Fruit fly (Drosophila melanogaster): ENCODE results near the gene Agpat2.

Agpat2 gene

DNA sequence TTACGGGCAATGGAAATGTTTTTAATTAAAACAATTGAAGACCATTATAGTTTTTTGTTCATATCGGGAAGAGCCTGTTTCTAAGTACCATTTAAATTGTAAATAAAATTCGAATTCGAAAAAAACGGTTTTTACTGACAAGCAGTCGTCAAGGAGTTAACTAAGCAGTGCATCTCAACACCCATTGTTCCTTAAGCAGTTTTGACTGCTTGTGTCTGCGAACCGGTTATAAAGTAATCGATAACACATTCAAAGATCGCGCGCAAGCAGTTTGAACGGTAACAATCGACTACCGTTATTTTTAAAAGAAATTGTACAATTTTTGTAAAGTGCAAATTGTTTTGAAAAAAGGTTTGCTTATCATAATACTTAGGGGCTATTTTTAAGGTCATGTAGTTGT is 14.2 kb upstream of the Agpat2 start:
- TF ChIP-seq Sin3A (optimal IDR thresholded peaks at IDR 0.05), result no peak
- no peak for TF ChIP-seq h (optimal IDR thresholded peaks at IDR 0.05)
- TF ChIP-seq psq (optimal IDR thresholded peaks at IDR 0.05), result no peak
- no peak for TF ChIP-seq insv (optimal IDR thresholded peaks at IDR 0.05)
- no peak for TF ChIP-seq Myc (optimal IDR thresholded peaks at IDR 0.05)
- no peak for TF ChIP-seq ttk (optimal IDR thresholded peaks at IDR 0.05)

DNA sequence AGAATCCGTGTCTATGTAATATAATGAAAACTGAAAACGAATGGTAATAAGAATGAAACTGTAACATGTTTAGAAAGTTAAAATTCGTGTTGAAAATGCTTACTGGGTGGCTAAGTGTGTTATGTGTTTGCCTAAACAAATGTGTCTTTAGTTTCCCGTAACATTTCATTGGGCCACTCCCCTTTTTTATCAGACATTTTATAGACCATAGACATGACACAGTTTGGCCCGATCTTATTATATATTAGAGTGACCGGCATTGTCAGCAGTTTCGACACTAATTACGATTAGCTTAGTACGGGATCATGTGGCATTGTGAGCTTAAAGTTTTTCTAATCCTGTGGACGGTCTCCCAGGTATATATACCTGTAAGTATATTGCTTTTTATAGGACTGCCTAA is 13.3 kb upstream of the Agpat2 start, which contains the start of gene CheA29a:
CheA29a (plus strand) TSS at position 301 of the 400 bp plus-strand sequence.
- TF ChIP-seq ttk (optimal IDR thresholded peaks at IDR 0.05) (no peak), insv (optimal IDR thresholded peaks at IDR 0.05) (no peak)

DNA sequence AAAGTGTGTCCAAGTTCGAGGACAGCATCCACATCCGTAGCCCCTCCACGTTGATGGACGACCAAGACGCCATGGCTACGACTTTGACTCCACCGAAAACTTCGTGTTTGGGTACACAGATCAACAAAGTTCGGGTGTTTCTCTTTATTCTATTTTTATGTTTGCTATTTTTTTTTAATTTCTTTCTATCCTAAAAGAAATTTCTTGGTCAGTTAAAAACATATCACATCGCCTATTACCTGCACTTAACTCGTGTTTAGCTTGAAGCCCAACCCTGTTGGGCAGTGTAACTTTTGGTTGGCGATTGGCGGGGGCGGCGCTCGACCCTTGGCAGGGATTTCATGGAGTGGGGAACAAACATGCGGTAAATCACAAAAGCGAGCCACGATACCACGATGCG is 9.7 kb upstream of the Agpat2 start:
- TF ChIP-seq Sin3A (optimal IDR thresholded peaks at IDR 0.05) (no peak), ttk (optimal IDR thresholded peaks at IDR 0.05) (no peak), psq (optimal IDR thresholded peaks at IDR 0.05) (no peak), insv (optimal IDR thresholded peaks at IDR 0.05) (no peak), h (optimal IDR thresholded peaks at IDR 0.05) (no peak), Myc (optimal IDR thresholded peaks at IDR 0.05) (no peak)

DNA sequence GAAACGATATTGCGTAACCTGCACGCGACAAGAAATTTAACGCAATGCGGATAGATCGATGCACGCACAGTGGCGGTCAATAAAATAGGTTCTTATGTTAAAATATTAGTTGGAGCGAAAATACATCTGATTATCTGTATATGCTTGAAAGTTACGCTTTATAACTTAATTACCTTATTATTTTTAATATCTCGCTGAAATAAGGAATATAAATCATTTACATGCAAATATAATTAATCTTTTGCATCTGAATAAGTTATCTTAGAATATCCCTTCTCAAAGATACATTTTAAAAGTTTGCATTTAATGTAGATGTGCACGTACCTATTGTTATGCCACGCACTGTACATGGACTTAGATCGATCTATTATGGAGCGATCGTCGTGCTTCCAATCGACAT is 7.9 kb upstream of the Agpat2 start:
- no peak for TF ChIP-seq ttk (optimal IDR thresholded peaks at IDR 0.05)
- TF ChIP-seq psq (optimal IDR thresholded peaks at IDR 0.05), result no peak

DNA sequence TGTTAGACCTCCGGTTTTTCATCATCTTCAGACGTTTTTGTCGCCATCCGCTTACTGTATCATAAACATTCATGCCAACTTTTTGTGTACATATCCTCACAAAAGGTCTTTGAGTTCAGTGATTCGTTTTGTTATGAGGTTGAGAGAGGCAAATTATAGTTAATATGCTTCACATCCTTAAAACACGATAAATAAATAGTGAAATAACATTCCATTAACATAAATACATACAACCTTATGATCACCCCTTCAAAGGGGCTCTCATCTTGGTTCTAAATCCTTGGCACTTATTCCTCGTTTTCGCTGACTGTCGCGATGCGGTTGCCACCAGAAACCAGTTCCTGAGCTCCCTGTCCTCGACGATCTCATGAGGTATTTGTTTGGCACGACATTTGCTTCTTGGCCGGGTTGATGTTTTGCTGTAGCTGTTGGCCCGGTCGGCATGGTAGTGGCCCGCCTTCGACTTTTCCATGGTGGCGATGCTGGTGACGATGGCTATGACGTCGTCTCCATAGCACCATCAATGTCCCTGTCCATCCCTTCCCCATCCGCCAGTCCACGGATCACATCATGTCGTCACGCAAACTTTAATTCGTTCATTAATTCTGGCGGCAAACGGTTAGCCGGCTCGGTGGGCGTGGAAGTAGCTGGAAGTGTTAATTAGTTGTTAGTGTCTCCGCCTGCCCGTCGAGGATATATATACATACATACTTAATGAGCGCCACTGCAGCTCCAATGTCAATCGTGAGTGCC is 5.3 kb upstream of the Agpat2 start:
- TF ChIP-seq h (optimal IDR thresholded peaks at IDR 0.05), result no peak
- TF ChIP-seq Sin3A (optimal IDR thresholded peaks at IDR 0.05), result no peak
- no peak for TF ChIP-seq insv (optimal IDR thresholded peaks at IDR 0.05)

DNA sequence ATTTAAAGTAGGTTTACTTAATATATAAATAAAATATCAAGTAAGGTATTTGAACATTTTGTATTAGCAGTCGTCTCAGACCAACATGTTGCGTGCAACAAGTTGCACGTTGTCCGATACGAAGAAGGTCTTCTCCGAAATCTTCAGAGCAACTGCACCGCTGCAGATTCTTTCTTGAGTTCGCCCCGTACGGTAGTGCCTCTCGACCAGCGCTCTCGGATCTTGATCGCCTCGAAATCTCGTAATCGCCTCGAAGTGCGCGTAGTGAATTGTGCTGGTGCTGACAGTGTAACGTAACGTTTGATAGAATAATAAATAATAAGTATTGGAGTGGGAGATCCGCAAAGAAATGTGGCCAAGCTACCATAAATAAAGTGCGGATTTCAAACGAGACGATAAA is 2.8 kb upstream of the Agpat2 start, which contains the start of gene dachs:
dachs (plus strand) TSS at position 175 of the 400 bp plus-strand sequence.
- TF ChIP-seq psq (optimal IDR thresholded peaks at IDR 0.05) (no peak), Myc (optimal IDR thresholded peaks at IDR 0.05) (no peak), h (optimal IDR thresholded peaks at IDR 0.05) (no peak), insv (optimal IDR thresholded peaks at IDR 0.05) (no peak), ttk (optimal IDR thresholded peaks at IDR 0.05) (no peak), Sin3A (optimal IDR thresholded peaks at IDR 0.05) (no peak)

DNA sequence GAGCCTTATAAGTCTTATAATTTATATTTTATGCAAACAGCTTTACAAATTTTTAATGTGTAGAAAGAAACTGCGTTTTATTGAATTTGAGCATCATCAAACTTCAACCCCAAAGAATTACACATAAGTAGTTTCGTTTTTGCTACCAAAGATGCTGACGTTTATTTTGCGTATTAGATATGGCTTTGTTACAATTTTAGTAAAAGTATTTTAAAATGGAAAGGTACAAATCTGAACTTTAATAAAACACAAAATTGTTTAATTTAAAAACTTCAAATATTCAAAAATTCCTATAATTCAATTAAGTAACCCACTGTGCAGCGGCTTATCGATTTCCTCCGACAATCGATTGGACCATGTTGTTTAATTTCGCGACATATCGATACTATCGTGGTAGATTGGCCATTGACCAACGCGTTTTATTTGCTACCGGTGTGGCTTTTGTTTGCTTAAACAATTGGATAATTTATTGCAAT is 351 bp upstream of the Agpat2 start, which contains the start of gene prg:
prg (plus strand) TSS at position 382 of the 476 bp plus-strand sequence.
- TF ChIP-seq psq (optimal IDR thresholded peaks at IDR 0.05), result no peak
- TF ChIP-seq Sin3A (optimal IDR thresholded peaks at IDR 0.05), result no peak
- no peak for TF ChIP-seq Myc (optimal IDR thresholded peaks at IDR 0.05)
- no peak for TF ChIP-seq insv (optimal IDR thresholded peaks at IDR 0.05)

DNA sequence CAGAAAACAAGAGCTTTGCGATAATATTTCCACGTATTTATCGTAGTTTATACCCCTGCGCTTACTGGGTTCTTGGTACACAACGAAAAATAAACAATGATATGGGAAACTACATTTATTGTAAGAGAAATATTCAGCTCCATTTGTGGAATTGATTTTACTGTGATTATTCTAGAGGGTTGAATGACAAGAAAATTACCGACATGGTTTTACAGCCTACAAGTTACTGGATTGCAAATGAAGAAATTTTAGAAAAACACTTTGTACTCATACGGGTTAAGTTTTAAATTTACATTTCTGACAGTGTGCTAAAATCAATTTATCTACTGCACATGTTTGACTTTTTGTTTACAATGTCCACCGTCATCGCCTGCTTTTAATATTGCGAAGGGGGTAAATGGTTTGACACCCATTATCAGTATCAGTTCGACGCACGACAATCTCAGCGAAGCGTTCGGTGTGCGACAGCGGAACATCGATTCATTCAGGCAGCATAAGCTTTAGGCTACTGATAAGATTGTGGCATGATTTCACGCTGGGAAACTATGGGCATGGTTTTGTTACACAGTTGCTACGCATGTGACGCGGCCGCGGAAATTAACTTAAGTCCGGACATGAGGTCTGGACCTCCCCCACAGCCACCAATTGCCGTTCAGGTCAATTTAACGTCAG is 1.9 kb downstream of the Agpat2 start:
- TF ChIP-seq psq (optimal IDR thresholded peaks at IDR 0.05) (no peak), Sin3A (optimal IDR thresholded peaks at IDR 0.05) (no peak), ttk (optimal IDR thresholded peaks at IDR 0.05) (no peak), insv (optimal IDR thresholded peaks at IDR 0.05) (no peak), Myc (optimal IDR thresholded peaks at IDR 0.05) (no peak), h (optimal IDR thresholded peaks at IDR 0.05) (no peak)

DNA sequence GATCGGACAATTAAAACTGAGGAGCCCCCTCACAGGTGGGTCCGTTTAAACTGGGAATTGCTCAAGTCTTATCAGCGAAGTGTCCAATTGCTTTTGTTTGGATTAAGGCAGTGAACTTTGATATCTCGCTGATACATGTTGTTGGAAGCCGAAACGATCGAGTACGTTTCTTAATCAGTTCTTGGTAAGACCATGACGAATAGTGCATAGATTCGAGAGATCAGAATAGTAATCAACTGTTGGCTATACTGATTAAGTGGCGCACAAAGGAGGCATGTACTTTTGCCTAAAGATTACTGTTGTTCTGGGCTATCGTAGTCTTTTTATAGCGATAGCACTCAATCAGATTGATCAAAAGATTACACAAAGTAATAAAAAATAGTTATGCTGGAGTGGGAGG is 12.3 kb downstream of the Agpat2 start:
- TF ChIP-seq h (optimal IDR thresholded peaks at IDR 0.05) (no peak), Sin3A (optimal IDR thresholded peaks at IDR 0.05) (no peak), psq (optimal IDR thresholded peaks at IDR 0.05) (no peak), ttk (optimal IDR thresholded peaks at IDR 0.05) (no peak), Myc (optimal IDR thresholded peaks at IDR 0.05) (no peak), insv (optimal IDR thresholded peaks at IDR 0.05) (no peak)

DNA sequence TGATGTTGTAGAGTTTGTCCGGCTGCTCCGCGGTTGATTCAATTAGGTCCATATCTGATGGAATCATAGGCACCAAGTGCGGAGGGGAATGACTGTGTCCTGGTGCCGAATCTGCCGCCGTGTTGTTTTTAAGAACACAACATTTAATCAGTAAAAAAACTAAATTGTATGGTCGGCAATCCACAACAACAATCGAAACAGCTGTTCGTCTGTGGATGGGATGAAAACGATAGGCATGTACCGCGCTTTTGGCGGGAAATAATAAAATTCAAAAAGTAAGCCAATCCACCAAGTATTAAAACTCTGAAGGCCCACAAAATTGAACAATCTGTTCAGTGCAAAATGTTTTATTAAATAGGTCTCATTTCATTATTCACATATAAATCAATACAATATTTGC is 14.4 kb downstream of the Agpat2 start, which contains the start of gene Aasdh:
Aasdh (minus strand) TSS at position 219 of the 400 bp plus-strand sequence.
- no peak for TF ChIP-seq h (optimal IDR thresholded peaks at IDR 0.05)
- no peak for TF ChIP-seq psq (optimal IDR thresholded peaks at IDR 0.05)
- TF ChIP-seq Sin3A (optimal IDR thresholded peaks at IDR 0.05), result no peak
- no peak for TF ChIP-seq ttk (optimal IDR thresholded peaks at IDR 0.05)
- no peak for TF ChIP-seq insv (optimal IDR thresholded peaks at IDR 0.05)
- TF ChIP-seq Myc (optimal IDR thresholded peaks at IDR 0.05), result no peak

DNA sequence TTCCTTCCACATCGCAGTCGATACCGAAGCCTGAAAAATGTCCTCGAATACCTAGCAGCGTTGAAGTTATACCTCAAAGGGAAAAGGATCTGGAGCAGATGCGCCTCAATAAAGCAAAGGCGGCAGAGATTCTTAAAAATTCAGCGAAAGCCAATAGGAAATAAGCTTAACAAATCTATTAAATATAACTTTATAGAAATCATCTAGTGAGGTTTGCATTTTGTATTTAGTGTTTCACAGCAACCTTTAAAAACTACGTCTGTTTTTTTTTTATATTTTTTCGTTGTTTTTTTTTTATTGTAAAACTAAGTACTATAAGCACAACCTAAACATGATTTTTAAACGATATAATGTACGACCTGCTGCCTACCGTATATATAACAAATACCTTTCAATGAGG is 21.6 kb downstream of the Agpat2 start, which contains the start of gene CG31897:
CG31897 (plus strand) TSS at position 301 of the 400 bp plus-strand sequence.
- TF ChIP-seq insv (optimal IDR thresholded peaks at IDR 0.05) (no peak), Sin3A (optimal IDR thresholded peaks at IDR 0.05) (no peak), Myc (optimal IDR thresholded peaks at IDR 0.05) (no peak), psq (optimal IDR thresholded peaks at IDR 0.05) (no peak), h (optimal IDR thresholded peaks at IDR 0.05) (no peak), ttk (optimal IDR thresholded peaks at IDR 0.05) (no peak)

DNA sequence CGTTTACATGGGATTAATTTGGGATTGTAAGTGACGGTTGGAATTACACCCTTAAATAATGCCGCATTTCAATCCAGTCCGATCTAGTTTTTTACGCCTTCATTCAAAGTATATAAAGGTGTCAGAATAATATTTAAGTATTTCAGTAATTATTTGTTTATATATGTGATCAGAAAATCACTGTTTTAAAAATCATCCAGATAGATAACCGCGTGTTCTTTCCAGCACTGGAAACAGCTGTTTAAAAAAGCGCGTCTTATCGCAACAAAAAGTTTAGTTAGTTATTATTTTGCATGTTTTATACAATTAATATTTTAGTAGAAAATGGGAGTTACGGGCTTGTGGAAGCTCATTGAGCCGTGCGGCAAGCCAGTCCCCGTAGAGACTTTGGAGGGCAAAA is 25.7 kb downstream of the Agpat2 start, which contains the start of gene mus201:
mus201 (plus strand) TSS at position 118 of the 400 bp plus-strand sequence.
- TF ChIP-seq Myc (optimal IDR thresholded peaks at IDR 0.05) (no peak), insv (optimal IDR thresholded peaks at IDR 0.05) (no peak), ttk (optimal IDR thresholded peaks at IDR 0.05) (no peak), psq (optimal IDR thresholded peaks at IDR 0.05) (no peak), h (optimal IDR thresholded peaks at IDR 0.05) (no peak), Sin3A (optimal IDR thresholded peaks at IDR 0.05) (no peak)

All from Kc167 (cell line).